Fruit fly (Drosophila melanogaster): ENCODE measurements around the gene Ddrgk1.

- TF ChIP-seq psq (optimal IDR thresholded peaks at IDR 0.05) (no peak), Myc (optimal IDR thresholded peaks at IDR 0.05) (no peak), insv (optimal IDR thresholded peaks at IDR 0.05) (no peak)
Observed at dm6 chr3R:21199953-21200368, 14.9 kb upstream of the Ddrgk1 start.

All from Kc167 (cell line).